Worm (Caenorhabditis elegans) whole organism, L2 larva: ENCODE measurements around the gene sulp-7.

Source experiments
- C34F6.9 ChIP-seq: fragments of 150-350 bp; optimal IDR thresholded peaks from 2 replicates; lab custom pipeline; 2014; ENCODE audit warnings: missing biosample characterization, missing genetic modification characterization
- F13H6.1 ChIP-seq: sonication (generic microtip); optimal IDR thresholded peaks from 2 replicates; lab custom pipeline; 2016; ENCODE audit warnings: missing genetic modification characterization, missing compliant biosample characterization
- ZK546.5 ChIP-seq: sonication (generic microtip); optimal IDR thresholded peaks from 2 replicates; lab custom pipeline; 2017; ENCODE audit warnings: missing biosample characterization, missing genetic modification characterization
- aly-2 ChIP-seq: fragments of 150-350 bp; optimal IDR thresholded peaks from 2 replicates; lab custom pipeline; 2014; ENCODE audit warnings: missing biosample characterization, missing genetic modification characterization
- blmp-1 ChIP-seq: sonication (generic microtip); optimal IDR thresholded peaks from 2 replicates; lab custom pipeline; 2017; ENCODE audit warnings: missing genetic modification characterization, mild to moderate bottlenecking, missing compliant biosample characterization, antibody characterized with exemption, moderate library complexity; ENCODE audit not compliant: insufficient read depth
- ceh-16 ChIP-seq: fragments of 150-350 bp; optimal IDR thresholded peaks from 2 replicates; lab custom pipeline; 2014; ENCODE audit warnings: missing biosample characterization, missing genetic modification characterization
- crh-2 ChIP-seq: sonication (generic microtip); optimal IDR thresholded peaks from 2 replicates; lab custom pipeline; 2017; ENCODE audit warnings: missing biosample characterization, missing genetic modification characterization
- dmd-4 ChIP-seq: sonication (generic microtip); optimal IDR thresholded peaks from 2 replicates; lab custom pipeline; 2017; ENCODE audit warnings: missing biosample characterization, missing genetic modification characterization
- fos-1 ChIP-seq: fragments of 150-350 bp; optimal IDR thresholded peaks from 2 replicates; lab custom pipeline; 2014; ENCODE audit warnings: missing biosample characterization, missing genetic modification characterization
- gmeb-1 ChIP-seq: fragments of 150-350 bp; optimal IDR thresholded peaks from 2 replicates; lab custom pipeline; 2014; ENCODE audit warnings: missing biosample characterization, missing genetic modification characterization
- lin-11 ChIP-seq: fragments of 150-350 bp; sonication (generic microtip); optimal IDR thresholded peaks from 2 replicates; lab custom pipeline; 2014; ENCODE audit warnings: missing biosample characterization, missing genetic modification characterization, inconsistent platforms, mixed read lengths
- lin-13 ChIP-seq: fragments of 150-350 bp; optimal IDR thresholded peaks from 2 replicates; lab custom pipeline; 2014; ENCODE audit warnings: missing biosample characterization, missing genetic modification reagents, missing genetic modification characterization
- lin-39 ChIP-seq: fragments of 150-350 bp; optimal IDR thresholded peaks from 2 replicates; lab custom pipeline; 2014; ENCODE audit warnings: missing biosample characterization, missing genetic modification reagents, missing genetic modification characterization
- lsy-2 ChIP-seq, 2 experiments: fragments of 150-350 bp in 1 of 2; sonication (generic microtip) in 1 of 2; optimal IDR thresholded peaks; 2 replicates each; lab custom pipeline; 2014 to 2017; ENCODE audit warnings: missing biosample characterization in 2 of 2, missing genetic modification characterization in 2 of 2
- mab-5 ChIP-seq: fragments of 150-350 bp; optimal IDR thresholded peaks from 2 replicates; lab custom pipeline; 2014; ENCODE audit warnings: missing biosample characterization, missing genetic modification characterization
- mdl-1 ChIP-seq, 2 experiments: fragments of 150-350 bp in 1 of 2; sonication (generic microtip) in 1 of 2; optimal IDR thresholded peaks; 2 replicates each; lab custom pipeline; 2017; ENCODE audit warnings: missing biosample characterization in 2 of 2, missing genetic modification characterization in 2 of 2
- nhr-11 ChIP-seq: fragments of 150-350 bp; optimal IDR thresholded peaks from 2 replicates; lab custom pipeline; 2014; ENCODE audit warnings: missing biosample characterization, missing genetic modification characterization
- nhr-129 ChIP-seq: fragments of 150-350 bp; optimal IDR thresholded peaks from 2 replicates; lab custom pipeline; 2014; ENCODE audit warnings: missing biosample characterization, missing genetic modification characterization
- nhr-21 ChIP-seq: fragments of 150-350 bp; optimal IDR thresholded peaks from 2 replicates; lab custom pipeline; 2014; ENCODE audit warnings: missing biosample characterization, missing genetic modification characterization
- nhr-23 ChIP-seq: fragments of 150-350 bp; optimal IDR thresholded peaks from 2 replicates; lab custom pipeline; 2014; ENCODE audit warnings: missing biosample characterization, missing genetic modification reagents, missing genetic modification characterization
- nhr-237 ChIP-seq: fragments of 150-350 bp; optimal IDR thresholded peaks from 2 replicates; lab custom pipeline; 2014; ENCODE audit warnings: missing biosample characterization, missing genetic modification characterization
- nhr-25 ChIP-seq: fragments of 150-350 bp; sonication (generic microtip); optimal IDR thresholded peaks from 3 replicates; lab custom pipeline; 2014; ENCODE audit warnings: missing biosample characterization, missing genetic modification characterization
- nhr-6 ChIP-seq: fragments of 150-350 bp; optimal IDR thresholded peaks from 2 replicates; lab custom pipeline; 2014; ENCODE audit warnings: missing biosample characterization, missing genetic modification characterization
- peb-1 ChIP-seq: fragments of 150-350 bp; optimal IDR thresholded peaks from 2 replicates; lab custom pipeline; 2014; ENCODE audit warnings: missing biosample characterization, missing genetic modification characterization
- sem-4 ChIP-seq: fragments of 150-350 bp; optimal IDR thresholded peaks from 2 replicates; lab custom pipeline; 2014; ENCODE audit warnings: missing biosample characterization, missing genetic modification reagents, missing genetic modification characterization
- skn-1 ChIP-seq: sonication (generic microtip); optimal IDR thresholded peaks from 2 replicates; lab custom pipeline; 2017; ENCODE audit warnings: missing biosample characterization, missing genetic modification characterization
- sma-3 ChIP-seq: sonication (generic microtip); optimal IDR thresholded peaks from 2 replicates; lab custom pipeline; 2016; ENCODE audit warnings: missing genetic modification reagents, missing genetic modification characterization, missing compliant biosample characterization
- snpc-4 ChIP-seq: fragments of 150-350 bp; optimal IDR thresholded peaks from 2 replicates; lab custom pipeline; 2014; ENCODE audit warnings: missing biosample characterization, missing genetic modification characterization
- unc-39 ChIP-seq: fragments of 150-350 bp; optimal IDR thresholded peaks from 2 replicates; lab custom pipeline; 2014; ENCODE audit warnings: missing biosample characterization, missing genetic modification characterization
- unc-55 ChIP-seq: fragments of 150-350 bp; sonication (generic microtip); optimal IDR thresholded peaks from 3 replicates; lab custom pipeline; 2014; ENCODE audit warnings: missing biosample characterization, missing genetic modification reagents, missing genetic modification characterization
- unc-62 ChIP-seq: fragments of 150-350 bp; optimal IDR thresholded peaks from 2 replicates; lab custom pipeline; 2014; ENCODE audit warnings: missing biosample characterization, missing genetic modification reagents, missing genetic modification characterization
- zag-1 ChIP-seq: fragments of 150-350 bp; optimal IDR thresholded peaks from 2 replicates; lab custom pipeline; 2014; ENCODE audit warnings: missing biosample characterization, missing genetic modification characterization
- ztf-11 ChIP-seq: sonication (generic microtip); optimal IDR thresholded peaks from 2 replicates; lab custom pipeline; 2017; ENCODE audit warnings: missing biosample characterization, missing genetic modification characterization
- ztf-4 ChIP-seq: fragments of 150-350 bp; optimal IDR thresholded peaks from 2 replicates; lab custom pipeline; 2014; ENCODE audit warnings: missing biosample characterization, missing genetic modification characterization

Gene sulp-7

DNA sequence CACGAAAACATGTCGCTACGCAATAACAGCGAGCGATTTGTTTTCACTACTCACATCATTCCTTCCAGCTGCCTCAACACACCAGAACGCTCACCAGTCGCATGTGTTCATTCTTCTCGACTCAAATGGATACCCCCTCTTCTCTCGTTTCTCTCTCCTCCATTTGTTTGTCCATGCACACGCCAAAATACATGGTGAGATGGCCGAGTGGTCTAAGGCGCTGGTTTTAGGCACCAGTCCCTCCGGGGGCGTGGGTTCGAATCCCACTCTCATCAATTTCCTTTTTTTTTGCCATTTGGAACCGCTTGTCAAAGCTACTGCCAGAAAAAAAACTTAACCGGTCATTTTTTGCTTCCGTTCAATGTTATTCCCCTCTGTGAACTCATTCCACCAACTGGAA is 15.0 kb downstream of the sulp-7 start (continued):
- TF ChIP-seq lin-39 (tag; lab: Kevin White, UChicago), result no peak
- no peak for TF ChIP-seq peb-1 (tag; lab: Kevin White, UChicago)
- TF ChIP-seq ceh-16 (tag; lab: Kevin White, UChicago), result no peak
- TF ChIP-seq lin-13 (GFP tag; lab: Kevin White, UChicago), result peak; percentile 80
- TF ChIP-seq, all 48 proteins: peak for 26

- TF ChIP-seq lin-39 (tag; lab: Kevin White, UChicago) (no peak), mdl-1 (tag; optimal IDR thresholded peaks at IDR 0.05; lab: Kevin White, UChicago) (no peak), unc-62 (GFP tag; lab: Kevin White, UChicago) (no peak), unc-39 (tag; lab: Kevin White, UChicago) (no peak), crh-2 (tag; lab: Kevin White, UChicago) (no peak), sem-4 (tag; lab: Kevin White, UChicago) (no peak), unc-55 (GFP tag; lab: Kevin White, UChicago) (no peak), lsy-2 (tag; optimal IDR thresholded peaks at IDR 0.05; lab: Kevin White, UChicago) (no peak), sma-3 (GFP tag; lab: Kevin White, UChicago) (no peak), aly-2 (no peak), nhr-6 (tag; lab: Kevin White, UChicago) (no peak), snpc-4 (tag; lab: Kevin White, UChicago) (no peak), skn-1 (no peak), mab-5 (tag; lab: Kevin White, UChicago) (no peak), gmeb-1 (tag; lab: Kevin White, UChicago) (no peak), nhr-237 (tag; lab: Kevin White, UChicago) (no peak), dmd-4 (tag; lab: Kevin White, UChicago) (no peak), nhr-25 (no peak), ztf-4 (tag; lab: Kevin White, UChicago) (no peak), ZK546.5 (tag; lab: Kevin White, UChicago) (no peak)
- TF ChIP-seq, all 48 proteins: peak for 0
These were observed 16.9 kb downstream of the sulp-7 start for ce11 chrX:11097343-11097742.

DNA sequence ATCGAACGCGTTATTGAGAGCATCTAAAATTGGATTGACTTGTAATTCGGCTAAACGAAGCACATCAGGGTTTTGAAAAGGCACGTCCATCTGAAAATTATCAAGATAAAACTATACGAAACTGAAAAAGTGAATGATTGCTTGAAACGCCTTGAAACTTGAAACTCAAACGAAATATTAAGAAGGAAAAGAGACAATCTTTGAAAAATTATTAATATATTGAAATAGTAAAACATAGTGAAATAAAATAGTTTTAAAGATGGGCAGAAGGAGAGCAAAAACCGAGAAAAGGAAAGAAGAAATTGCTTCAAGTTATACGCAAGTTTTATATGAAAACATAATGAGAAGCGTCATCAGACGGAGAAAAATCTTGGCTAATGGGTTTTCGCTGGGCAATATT is 17.6 kb downstream of the sulp-7 start, which contains the start of gene W02H3.3:
TSS of gene W02H3.3 (minus strand) at position 101 of the 400 bp plus-strand sequence.
- TF ChIP-seq dmd-4 (tag; lab: Kevin White, UChicago) (no peak), ztf-11 (tag; lab: Kevin White, UChicago) (no peak)

DNA sequence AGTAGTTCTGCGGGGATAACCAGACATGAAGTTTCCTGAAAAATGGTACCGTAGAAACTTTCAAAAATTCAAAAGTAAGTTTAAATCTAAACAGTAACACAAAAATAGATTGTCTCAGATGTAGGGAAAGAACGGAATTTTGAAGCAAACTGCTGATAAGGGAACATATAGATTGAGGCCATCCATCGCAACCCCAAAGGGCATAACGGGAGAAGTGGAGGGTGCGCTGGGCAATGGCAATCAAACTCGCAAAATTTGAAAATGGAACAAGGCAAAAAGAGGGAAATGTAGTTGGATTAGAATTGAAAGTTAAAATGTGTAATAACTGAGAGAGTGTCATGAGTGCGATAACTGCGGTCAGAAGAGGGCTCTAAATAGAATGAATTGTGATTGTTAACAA is 22.7 kb downstream of the sulp-7 start:
- TF ChIP-seq C34F6.9 (tag; lab: Kevin White, UChicago), result no peak
- no peak for TF ChIP-seq nhr-129 (tag; lab: Kevin White, UChicago)
- no peak for TF ChIP-seq unc-39 (tag; lab: Kevin White, UChicago)
- TF ChIP-seq F13H6.1 (tag; lab: Kevin White, UChicago), result no peak
- TF ChIP-seq sma-3 (GFP tag; lab: Kevin White, UChicago), result no peak
- TF ChIP-seq sem-4 (tag; lab: Kevin White, UChicago), result no peak
- TF ChIP-seq nhr-11 (tag; lab: Kevin White, UChicago), result no peak
- no peak for TF ChIP-seq peb-1 (tag; lab: Kevin White, UChicago)
- TF ChIP-seq dmd-4 (tag; lab: Kevin White, UChicago), result no peak
- TF ChIP-seq fos-1 (tag; lab: Kevin White, UChicago), result no peak
- TF ChIP-seq zag-1 (tag; lab: Kevin White, UChicago), result no peak
- TF ChIP-seq nhr-23 (tag; lab: Kevin White, UChicago), result no peak
- TF ChIP-seq lin-39 (tag; lab: Kevin White, UChicago), result no peak
- no peak for TF ChIP-seq nhr-21
- TF ChIP-seq lin-11 (tag; lab: Kevin White, UChicago), result no peak
- no peak for TF ChIP-seq blmp-1 (tag; lab: Kevin White, UChicago)
- TF ChIP-seq skn-1, result no peak
- TF ChIP-seq ztf-4 (tag; lab: Kevin White, UChicago), result no peak
- TF ChIP-seq mab-5 (tag; lab: Kevin White, UChicago), result no peak
- no peak for TF ChIP-seq aly-2
